Fruit fly (Drosophila melanogaster) whole organism, prepupa: ENCODE data around the gene Mesh1.

Source experiments
- CG10631 ChIP-seq: fragments of 200-800 bp; sonication (Bioruptor generic); optimal IDR thresholded peaks from 2 replicates; lab custom pipeline; 2016; ENCODE audit warnings: missing biosample characterization, missing genetic modification characterization
- CG10669 ChIP-seq: fragments of 200-800 bp; sonication (Bioruptor generic); optimal IDR thresholded peaks from 3 replicates; lab custom pipeline; 2018; ENCODE audit warnings: missing biosample characterization, mild to moderate bottlenecking, missing genetic modification characterization, moderate library complexity
- CG11762 ChIP-seq: fragments of 200-800 bp; sonication (Bioruptor generic); optimal IDR thresholded peaks from 3 replicates; lab custom pipeline; 2016; ENCODE audit warnings: missing biosample characterization, missing genetic modification characterization; ENCODE audit not compliant: insufficient read depth
- CG11902 ChIP-seq: fragments of 200-800 bp; sonication (Bioruptor generic); optimal IDR thresholded peaks from 3 replicates; lab custom pipeline; 2016; ENCODE audit warnings: missing biosample characterization, missing genetic modification characterization
- CG1621 ChIP-seq: fragments of 200-800 bp; sonication (Bioruptor generic); optimal IDR thresholded peaks from 3 replicates; lab custom pipeline; 2018; ENCODE audit warnings: missing biosample characterization, mild to moderate bottlenecking, missing genetic modification characterization
- CG3919 ChIP-seq: fragments of 200-800 bp; sonication (Bioruptor generic); optimal IDR thresholded peaks from 3 replicates; lab custom pipeline; 2016; ENCODE audit warnings: missing biosample characterization, missing genetic modification characterization
- CG6792 ChIP-seq: fragments of 200-800 bp; sonication (Bioruptor generic); optimal IDR thresholded peaks from 3 replicates; lab custom pipeline; 2016; ENCODE audit warnings: missing biosample characterization, missing genetic modification characterization
- CG6854 ChIP-seq: fragments of 200-800 bp; sonication (Bioruptor generic); optimal IDR thresholded peaks from 2 replicates; lab custom pipeline; 2017; ENCODE audit warnings: missing biosample characterization, mild to moderate bottlenecking, missing genetic modification characterization
- CG7368 ChIP-seq: fragments of 200-800 bp; sonication (Bioruptor generic); optimal IDR thresholded peaks from 3 replicates; lab custom pipeline; 2016; ENCODE audit warnings: missing biosample characterization, missing genetic modification characterization
- Hr39 ChIP-seq: fragments of 200-800 bp; sonication (Bioruptor generic); optimal IDR thresholded peaks from 2 replicates; lab custom pipeline; 2016; ENCODE audit warnings: missing biosample characterization, missing genetic modification characterization
- Lpt ChIP-seq: fragments of 200-800 bp; sonication (Bioruptor generic); optimal IDR thresholded peaks from 3 replicates; lab custom pipeline; 2016; ENCODE audit warnings: missing biosample characterization, missing genetic modification characterization
- Met ChIP-seq: fragments of 200-800 bp; sonication (Bioruptor generic); optimal IDR thresholded peaks from 3 replicates; lab custom pipeline; 2016; ENCODE audit warnings: missing biosample characterization, missing genetic modification characterization
- achi ChIP-seq: fragments of 200-800 bp; sonication (Bioruptor generic); optimal IDR thresholded peaks from 3 replicates; lab custom pipeline; 2016; ENCODE audit warnings: missing biosample characterization, missing genetic modification characterization
- dac ChIP-seq: fragments of 200-800 bp; sonication (Bioruptor generic); optimal IDR thresholded peaks from 2 replicates; lab custom pipeline; 2017; ENCODE audit warnings: missing biosample characterization, mild to moderate bottlenecking, missing genetic modification characterization
- salr ChIP-seq, 2 experiments: fragments of 200-800 bp; sonication (Bioruptor generic); optimal IDR thresholded peaks; 3 replicates each; lab custom pipeline; 2016 to 2018; ENCODE audit warnings: missing biosample characterization in 2 of 2, missing genetic modification characterization in 2 of 2, mild to moderate bottlenecking in 1 of 2
- svp ChIP-seq: fragments of 200-800 bp; sonication (Bioruptor generic); peaks from one replicate; lab custom pipeline; 2016; ENCODE audit warnings: missing biosample characterization, missing genetic modification characterization

Mesh1 gene

DNA sequence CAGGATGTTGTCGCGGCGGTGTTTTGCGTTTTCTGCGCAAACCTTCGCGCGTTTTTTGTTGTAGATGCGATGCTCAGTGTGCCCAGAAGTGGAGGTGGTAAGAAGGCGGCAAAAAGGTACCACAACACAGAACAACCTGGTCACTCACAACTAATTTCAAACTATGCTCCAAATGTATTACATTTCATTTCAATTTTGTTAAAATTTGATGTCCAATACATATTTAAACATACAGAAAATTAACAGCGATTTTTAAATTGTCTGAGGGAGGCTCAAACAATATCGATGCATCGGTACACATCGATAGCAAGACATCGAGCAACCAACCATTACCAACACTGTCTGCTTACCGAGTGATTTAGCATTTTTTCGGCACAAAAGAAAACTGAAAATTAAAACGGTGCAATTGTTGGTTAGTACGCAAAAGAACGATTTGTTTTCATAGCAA is 49.1 kb downstream of the Mesh1 start, which contains the start of the genes Slbp and Rpn2 (continued):
- no peak for TF ChIP-seq dac (GFP tag; lab: Kevin White, UChicago)
- peak; percentile 17 for TF ChIP-seq CG11902
- no peak for TF ChIP-seq salr (GFP tag; optimal IDR thresholded peaks at IDR 0.05; lab: Kevin White, UChicago)
- TF ChIP-seq CG6854, result no peak
- peak; percentile 15 for TF ChIP-seq Hr39
- no peak for TF ChIP-seq CG10631 (GFP tag; lab: Kevin White, UChicago)
- TF ChIP-seq CG10669, result no peak
- no peak for TF ChIP-seq Lpt
- TF ChIP-seq achi (GFP tag; lab: Kevin White, UChicago), result peak; percentile 19
- no peak for TF ChIP-seq Met (GFP tag; lab: Kevin White, UChicago)
- no peak for TF ChIP-seq CG11762 (GFP tag; lab: Kevin White, UChicago)
- TF ChIP-seq CG6792 (GFP tag; lab: Kevin White, UChicago), result peak; percentile 23
- TF ChIP-seq CG1621 (tag; lab: Kevin White, UChicago), result peak; percentile 1
- peak; percentile 32 for TF ChIP-seq CG3919
- no peak for TF ChIP-seq svp
- TF ChIP-seq CG7368 (GFP tag; lab: Kevin White, UChicago), result no peak
- TF ChIP-seq, all 60 proteins: peak for 18
